Worm (Caenorhabditis elegans) whole organism, midembryonic: ENCODE measurements around the gene fmo-1.

ENCODE experiments used
- T22C8.4 ChIP-seq: fragments of 200-800 bp; sonication (Bioruptor generic); IDR thresholded peaks from 2 replicates; pipeline ENCODE4 v1.3.6; 2022; ENCODE audit warnings: missing genetic modification characterization, missing compliant biosample characterization
- cog-1 ChIP-seq: sonication (generic microtip); optimal IDR thresholded peaks from 2 replicates; lab custom pipeline; 2016; ENCODE audit warnings: missing genetic modification characterization, missing compliant biosample characterization
- flt-1 ChIP-seq: fragments of 200-800 bp; sonication (Bioruptor generic); IDR thresholded peaks from 2 replicates; pipeline ENCODE4 v1.3.6; 2022; ENCODE audit warnings: missing genetic modification characterization, missing compliant biosample characterization
- klf-2 ChIP-seq: fragments of 200-800 bp; sonication (Bioruptor generic); conservative IDR thresholded peaks from 2 replicates; pipeline ENCODE4 v1.3.6; 2022; ENCODE audit warnings: missing genetic modification reagents, missing genetic modification characterization, missing compliant biosample characterization
- med-1 ChIP-seq: sonication (generic microtip); optimal IDR thresholded peaks from 2 replicates; lab custom pipeline; 2017; ENCODE audit warnings: missing genetic modification characterization, mild to moderate bottlenecking, missing compliant biosample characterization, antibody characterized with exemption, missing genetic modification reagents; ENCODE audit not compliant: insufficient read depth
- ref-1 ChIP-seq: fragments of 200-800 bp; sonication (Bioruptor generic); conservative IDR thresholded peaks from 2 replicates; pipeline ENCODE4 v1.3.6; 2022; ENCODE audit warnings: missing genetic modification reagents, missing genetic modification characterization, missing compliant biosample characterization
- tab-1 ChIP-seq: fragments of 200-800 bp; sonication (Bioruptor generic); IDR thresholded peaks from 2 replicates; pipeline ENCODE4 v1.3.6; 2022; ENCODE audit warnings: missing genetic modification characterization, missing compliant biosample characterization
- ztf-23 ChIP-seq: fragments of 200-800 bp; sonication (Bioruptor generic); IDR thresholded peaks from 2 replicates; pipeline ENCODE4 v1.3.6; 2022; ENCODE audit warnings: missing genetic modification reagents, missing genetic modification characterization, missing compliant biosample characterization
- ztf-29 ChIP-seq: fragments of 200-800 bp; sonication (Bioruptor generic); IDR thresholded peaks from 2 replicates; pipeline ENCODE4 v1.3.6; 2022; ENCODE audit warnings: missing genetic modification reagents, missing genetic modification characterization, missing compliant biosample characterization

The fmo-1 gene

ce11 chrIV:10661760-10662159 lies at the start of gene fmo-1:
TSS of gene fmo-1 (plus strand) at chrIV:10661857.
- TF ChIP-seq ztf-23 (GFP tag; lab: Robert Waterston, UW) (no peak), ztf-29 (no peak), klf-2 (no peak), cog-1 (tag; lab: Kevin White, UChicago) (no peak), med-1 (GFP tag; lab: Kevin White, UChicago) (no peak), ref-1 (GFP tag; lab: Robert Waterston, UW) (no peak), T22C8.4 (GFP tag; lab: Robert Waterston, UW) (no peak), tab-1 (GFP tag; lab: Robert Waterston, UW) (no peak), flt-1 (GFP tag; lab: Robert Waterston, UW) (no peak)

ce11 chrIV:10612281-10612680 lies 49.4 kb upstream of the fmo-1 start:
- TF ChIP-seq med-1 (GFP tag; lab: Kevin White, UChicago) (no peak), klf-2 (no peak), ref-1 (GFP tag; lab: Robert Waterston, UW) (no peak), flt-1 (GFP tag; lab: Robert Waterston, UW) (no peak)

- TF ChIP-seq ref-1 (GFP tag; lab: Robert Waterston, UW) (no peak), klf-2 (no peak), ztf-23 (GFP tag; lab: Robert Waterston, UW) (no peak), tab-1 (GFP tag; lab: Robert Waterston, UW) (no peak), T22C8.4 (GFP tag; lab: Robert Waterston, UW) (no peak), med-1 (GFP tag; lab: Kevin White, UChicago) (no peak), flt-1 (GFP tag; lab: Robert Waterston, UW) (no peak), ztf-29 (no peak), cog-1 (tag; lab: Kevin White, UChicago) (no peak)
Observed at ce11 chrIV:10614918-10615477, 46.7 kb upstream of the fmo-1 start, which contains the start of gene ptr-14. TSS of gene ptr-14 (plus strand) at chrIV:10615427.

ce11 chrIV:10616366-10616765 lies 45.3 kb upstream of the fmo-1 start:
- no peak for TF ChIP-seq ztf-29
- no peak for TF ChIP-seq T22C8.4 (GFP tag; lab: Robert Waterston, UW)
- no peak for TF ChIP-seq med-1 (GFP tag; lab: Kevin White, UChicago)
- no peak for TF ChIP-seq ref-1 (GFP tag; lab: Robert Waterston, UW)
- TF ChIP-seq klf-2 = no peak

- no peak for TF ChIP-seq ztf-23 (GFP tag; lab: Robert Waterston, UW)
- no peak for TF ChIP-seq klf-2
- TF ChIP-seq med-1 (GFP tag; lab: Kevin White, UChicago) = no peak
- no peak for TF ChIP-seq T22C8.4 (GFP tag; lab: Robert Waterston, UW)
- no peak for TF ChIP-seq ztf-29
- no peak for TF ChIP-seq flt-1 (GFP tag; lab: Robert Waterston, UW)
- no peak for TF ChIP-seq cog-1 (tag; lab: Kevin White, UChicago)
Observed at ce11 chrIV:10617099-10617498, 44.6 kb upstream of the fmo-1 start.

ce11 chrIV:10620811-10621210 lies 40.8 kb upstream of the fmo-1 start, which contains the start of gene R09H10.7:
TSS of gene R09H10.7 (plus strand) at chrIV:10621111.
- TF ChIP-seq ztf-29 (no peak), flt-1 (GFP tag; lab: Robert Waterston, UW) (no peak), cog-1 (tag; lab: Kevin White, UChicago) (no peak), ref-1 (GFP tag; lab: Robert Waterston, UW) (no peak), klf-2 (no peak), tab-1 (GFP tag; lab: Robert Waterston, UW) (no peak)

ce11 chrIV:10628724-10629123 lies 32.9 kb upstream of the fmo-1 start, which contains the start of gene R09H10.5:
TSS of gene R09H10.5 (minus strand) at chrIV:10628829.
- TF ChIP-seq ref-1 (GFP tag; lab: Robert Waterston, UW) = no peak
- TF ChIP-seq med-1 (GFP tag; lab: Kevin White, UChicago) = no peak
- no peak for TF ChIP-seq cog-1 (tag; lab: Kevin White, UChicago)
- no peak for TF ChIP-seq T22C8.4 (GFP tag; lab: Robert Waterston, UW)
- TF ChIP-seq flt-1 (GFP tag; lab: Robert Waterston, UW) = no peak
- no peak for TF ChIP-seq klf-2
- TF ChIP-seq tab-1 (GFP tag; lab: Robert Waterston, UW) = no peak
- TF ChIP-seq ztf-23 (GFP tag; lab: Robert Waterston, UW) = no peak
- TF ChIP-seq ztf-29 = no peak

- no peak for TF ChIP-seq cog-1 (tag; lab: Kevin White, UChicago)
- TF ChIP-seq ztf-29 = no peak
Observed at ce11 chrIV:10630953-10631554, 30.6 kb upstream of the fmo-1 start, which contains the start of gene F56C4.4. TSS of gene F56C4.4 (minus strand) at chrIV:10631267.

ce11 chrIV:10636649-10637048 lies 25.0 kb upstream of the fmo-1 start, which contains the start of gene F56C4.1:
TSS of gene F56C4.1 (plus strand) at chrIV:10636949.
- TF ChIP-seq cog-1 (tag; lab: Kevin White, UChicago) (no peak), klf-2 (no peak), T22C8.4 (GFP tag; lab: Robert Waterston, UW) (no peak), med-1 (GFP tag; lab: Kevin White, UChicago) (no peak), ztf-29 (no peak), ztf-23 (GFP tag; lab: Robert Waterston, UW) (no peak)

- no peak for TF ChIP-seq klf-2
- TF ChIP-seq cog-1 (tag; lab: Kevin White, UChicago) = no peak
- no peak for TF ChIP-seq med-1 (GFP tag; lab: Kevin White, UChicago)
- TF ChIP-seq T22C8.4 (GFP tag; lab: Robert Waterston, UW) = no peak
Observed at ce11 chrIV:10638977-10639376, 22.7 kb upstream of the fmo-1 start, which contains the start of gene F56C4.2. TSS of gene F56C4.2 (plus strand) at chrIV:10639277.
